Fruit fly (Drosophila melanogaster) whole organism, wandering third instar larva: ENCODE results near the gene CG7631.
A peak's percentile ranks its signal among the peaks of the same experiment; 100 is the strongest.

Experiments used
- Abd-B ChIP-seq: fragments of >200 bp; optimal IDR thresholded peaks from 2 replicates; lab custom pipeline; 2017; ENCODE audit warnings: missing biosample characterization, missing genetic modification characterization
- CG32264 ChIP-seq: fragments of 200-800 bp; sonication (Bioruptor generic); optimal IDR thresholded peaks from 2 replicates; lab custom pipeline; 2016; ENCODE audit warnings: missing biosample characterization, missing genetic modification characterization
- CG9705 ChIP-seq: fragments of 200-800 bp; sonication (Bioruptor generic); optimal IDR thresholded peaks from 2 replicates; lab custom pipeline; 2018; ENCODE audit warnings: missing biosample characterization, mild to moderate bottlenecking, missing genetic modification characterization
- CrebA ChIP-seq: fragments of 200-800 bp; sonication (Bioruptor generic); optimal IDR thresholded peaks from 2 replicates; lab custom pipeline; 2016; ENCODE audit warnings: missing biosample characterization, mild to moderate bottlenecking, missing genetic modification characterization, borderline replicate concordance
- Dif ChIP-seq: fragments of 200-275, 200-300 bp; sonication (Bioruptor generic); optimal IDR thresholded peaks from 2 replicates; lab custom pipeline; 2018; ENCODE audit warnings: missing biosample characterization, missing genetic modification characterization; ENCODE audit not compliant: partially characterized antibody
- GATAd ChIP-seq: sonication (Bioruptor generic); optimal IDR thresholded peaks from 2 replicates; lab custom pipeline; 2016; ENCODE audit warnings: missing biosample characterization, missing genetic modification characterization
- HLH106 ChIP-seq: fragments of 200-800 bp; optimal IDR thresholded peaks from 3 replicates; lab custom pipeline; 2019; ENCODE audit warnings: missing biosample characterization, mild to moderate bottlenecking, missing genetic modification characterization, moderate library complexity
- Hr78 ChIP-seq: fragments of >200 bp; optimal IDR thresholded peaks from 2 replicates; lab custom pipeline; 2017; ENCODE audit warnings: missing biosample characterization, missing genetic modification characterization
- Jra ChIP-seq: sonication (Bioruptor generic); optimal IDR thresholded peaks from 2 replicates; lab custom pipeline; 2016; ENCODE audit warnings: missing biosample characterization, missing genetic modification characterization
- Mio ChIP-seq: sonication (Bioruptor generic); optimal IDR thresholded peaks from 2 replicates; lab custom pipeline; 2016; ENCODE audit warnings: missing biosample characterization, missing genetic modification characterization
- Myc ChIP-seq: fragments of >200 bp; optimal IDR thresholded peaks from 2 replicates; lab custom pipeline; 2017
- N ChIP-seq: fragments of >200 bp; optimal IDR thresholded peaks from 2 replicates; lab custom pipeline; 2018; ENCODE audit warnings: missing biosample characterization, missing external identifiers, missing genetic modification characterization
- OdsH ChIP-seq: fragments of 200-800 bp; sonication (Bioruptor generic); optimal IDR thresholded peaks from 2 replicates; lab custom pipeline; 2016; ENCODE audit warnings: missing biosample characterization, mild to moderate bottlenecking, missing genetic modification characterization
- Rel ChIP-seq, 2 experiments: fragments of 200-800 bp; sonication (Bioruptor generic) in 1 of 2; optimal IDR thresholded peaks; 2 replicates in 1 of 2; 3 replicates in 1 of 2; lab custom pipeline; 2016 to 2019; ENCODE audit warnings: mild to moderate bottlenecking in 2 of 2, missing biosample characterization in 2 of 2, missing genetic modification characterization in 2 of 2, moderate library complexity in 1 of 2
- Sp1 ChIP-seq: fragments of 200-800 bp; sonication (Bioruptor generic); optimal IDR thresholded peaks from 3 replicates; lab custom pipeline; 2019; ENCODE audit warnings: missing biosample characterization, mild to moderate bottlenecking, missing genetic modification characterization, moderate library complexity
- Vsx2 ChIP-seq: fragments of 200-300, 225-300 bp; sonication (Bioruptor generic); optimal IDR thresholded peaks from 2 replicates; lab custom pipeline; 2018; ENCODE audit warnings: missing biosample characterization, missing genetic modification characterization; ENCODE audit not compliant: partially characterized antibody
- br ChIP-seq: fragments of 200-800 bp; sonication (Bioruptor generic); optimal IDR thresholded peaks from 2 replicates; lab custom pipeline; 2016; ENCODE audit warnings: missing biosample characterization, missing genetic modification characterization
- brk ChIP-seq: fragments of 200-800 bp; sonication (Bioruptor generic); optimal IDR thresholded peaks from 2 replicates; lab custom pipeline; 2016; ENCODE audit warnings: missing biosample characterization, mild to moderate bottlenecking, missing genetic modification characterization
- dsf ChIP-seq: sonication (Bioruptor generic); optimal IDR thresholded peaks from 2 replicates; lab custom pipeline; 2016; ENCODE audit warnings: missing biosample characterization, missing genetic modification characterization, borderline replicate concordance
- ey ChIP-seq: fragments of 200-800 bp; sonication (Bioruptor generic); optimal IDR thresholded peaks from 2 replicates; lab custom pipeline; 2016; ENCODE audit warnings: missing biosample characterization, missing genetic modification characterization
- h ChIP-seq: fragments of 200-800 bp; sonication (Bioruptor generic); optimal IDR thresholded peaks from 3 replicates; lab custom pipeline; 2016; ENCODE audit warnings: missing biosample characterization, mild to moderate bottlenecking, missing genetic modification characterization
- jim ChIP-seq: fragments of 175-275, 200-325 bp; sonication (Bioruptor generic); optimal IDR thresholded peaks from 2 replicates; lab custom pipeline; 2016; ENCODE audit warnings: missing biosample characterization, mild to moderate bottlenecking, missing genetic modification characterization
- lola ChIP-seq: fragments of >200 bp; optimal IDR thresholded peaks from 2 replicates; lab custom pipeline; 2017; ENCODE audit warnings: missing biosample characterization, missing genetic modification characterization
- pan ChIP-seq: fragments of >200 bp; optimal IDR thresholded peaks from 2 replicates; lab custom pipeline; 2017
- psq ChIP-seq: fragments of 200-800 bp; sonication (Bioruptor generic); optimal IDR thresholded peaks from 3 replicates; lab custom pipeline; 2017; ENCODE audit warnings: missing biosample characterization, mild to moderate bottlenecking, missing genetic modification characterization, moderate library complexity
- rgr ChIP-seq: fragments of 200-800 bp; sonication (Bioruptor generic); optimal IDR thresholded peaks from 3 replicates; lab custom pipeline; 2016; ENCODE audit warnings: missing biosample characterization, mild to moderate bottlenecking, missing genetic modification characterization
- sage ChIP-seq: fragments of 200-800 bp; sonication (Bioruptor generic); optimal IDR thresholded peaks from 2 replicates; lab custom pipeline; 2016; ENCODE audit warnings: missing biosample characterization, mild to moderate bottlenecking, missing genetic modification characterization
- sv ChIP-seq: fragments of 200-800 bp; sonication (Bioruptor generic); optimal IDR thresholded peaks from 3 replicates; lab custom pipeline; 2016; ENCODE audit warnings: missing biosample characterization, missing genetic modification characterization
- tai ChIP-seq: sonication (Bioruptor generic); optimal IDR thresholded peaks from 2 replicates; lab custom pipeline; 2016; ENCODE audit warnings: missing biosample characterization, missing genetic modification characterization
- usp ChIP-seq: fragments of >200 bp; optimal IDR thresholded peaks from 2 replicates; lab custom pipeline; 2017; ENCODE audit warnings: missing biosample characterization, missing genetic modification characterization
- woc ChIP-seq: sonication (Bioruptor generic); optimal IDR thresholded peaks from 2 replicates; lab custom pipeline; 2016; ENCODE audit warnings: missing biosample characterization, mild to moderate bottlenecking, missing genetic modification characterization

CG7631 gene

DNA sequence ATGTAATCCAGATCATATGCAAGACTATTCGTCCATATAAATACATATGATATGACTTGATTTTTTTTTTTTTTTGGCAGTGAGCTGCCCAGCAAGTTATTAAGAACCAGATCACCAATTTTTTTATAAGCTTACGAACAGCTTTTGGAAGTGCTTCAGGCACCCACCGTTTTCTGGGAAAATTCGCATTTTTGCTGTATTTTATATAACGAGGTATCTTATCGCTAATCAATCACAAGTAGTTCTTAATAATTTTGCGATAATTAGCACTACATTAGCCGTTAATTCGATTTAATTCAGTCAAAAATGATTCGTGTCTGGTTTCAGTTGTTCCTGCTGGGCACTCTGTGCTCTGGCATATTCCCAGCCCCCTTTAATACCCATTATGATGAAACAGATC, at the start of gene CG7631:
Gene CG7631 (plus strand): TSS at position 301 of the 400 bp plus-strand sequence.
- TF ChIP-seq CG32264 (GFP tag; lab: Kevin White, UChicago) (no peak), Hr78 (GFP tag; lab: Kevin White, UChicago) (no peak), rgr (GFP tag; lab: Kevin White, UChicago) (no peak), Dif (GFP tag; lab: Kevin White, UChicago) (no peak), pan (lab: Kevin White, UChicago) (no peak), br (no peak), OdsH (no peak), Jra (GFP tag; lab: Kevin White, UChicago) (no peak), lola (GFP tag; lab: Kevin White, UChicago) (no peak), sv (GFP tag; lab: Kevin White, UChicago) (no peak), sage (GFP tag; lab: Kevin White, UChicago) (no peak), Sp1 (GFP tag; lab: Kevin White, UChicago) (no peak), Mio (GFP tag; lab: Kevin White, UChicago) (no peak), psq (GFP tag; lab: Kevin White, UChicago) (no peak), usp (no peak)
- TF ChIP-seq, all 38 proteins: peak for 0

- TF ChIP-seq Vsx2 (GFP tag; lab: Kevin White, UChicago): peak; percentile 84
- peak; percentile 24 for TF ChIP-seq Myc (lab: Kevin White, UChicago)
- no peak for TF ChIP-seq brk
- TF ChIP-seq, all 38 proteins: peak for 2
Measured at dm6 chr2L:15609139-15609538, 19.3 kb upstream of the CG7631 start.

- no peak for TF ChIP-seq Rel (GFP tag; optimal IDR thresholded peaks at IDR 0.05; lab: Kevin White, UChicago)
- TF ChIP-seq Rel (tag; optimal IDR thresholded peaks at IDR 0.05; lab: Kevin White, UChicago): peak; percentile 93
- peak; percentile 35 for TF ChIP-seq h
- TF ChIP-seq jim (GFP tag; lab: Kevin White, UChicago): no peak
- no peak for TF ChIP-seq tai (GFP tag; lab: Kevin White, UChicago)
Measured at dm6 chr2L:15611669-15612308, 16.7 kb upstream of the CG7631 start, which contains the start of gene CG15255. Gene CG15255 (minus strand): TSS chr2L:15611719.

DNA sequence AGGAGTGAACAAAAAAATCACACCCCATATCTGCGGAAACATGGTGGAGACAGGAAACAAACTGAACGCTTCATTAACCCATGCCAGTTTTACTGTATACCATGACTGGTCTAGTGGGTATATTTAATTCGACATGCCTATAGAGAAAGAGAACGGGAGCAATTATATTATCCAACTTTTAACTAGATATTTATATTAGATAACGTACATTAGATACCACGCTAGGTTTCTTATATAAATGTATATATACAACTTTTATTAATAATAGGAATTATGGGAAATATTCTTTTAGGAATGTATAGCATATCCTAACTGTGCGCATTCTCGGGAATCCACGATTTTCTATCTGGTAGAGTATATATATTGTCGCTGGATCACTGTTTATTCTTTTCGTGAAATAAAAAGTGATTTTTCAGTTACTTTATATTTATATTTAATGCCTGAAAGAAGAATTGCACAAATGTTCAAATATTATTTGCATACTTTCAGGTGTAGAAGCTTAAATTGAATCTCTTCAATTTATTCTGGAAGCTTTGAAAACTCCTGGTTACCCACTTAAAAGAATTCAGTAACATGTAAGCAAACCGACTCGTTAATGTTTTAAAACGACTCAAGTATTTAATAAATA, 15.1 kb upstream of the CG7631 start, which contains the start of gene Semp1:
Gene Semp1 (minus strand): TSS at position 51 of the 628 bp plus-strand sequence.
- TF ChIP-seq N (GFP tag; lab: Kevin White, UChicago) (no peak), Jra (GFP tag; lab: Kevin White, UChicago) (no peak), woc (GFP tag; lab: Kevin White, UChicago) (no peak), brk (no peak), lola (GFP tag; lab: Kevin White, UChicago) (no peak), Rel (GFP tag; optimal IDR thresholded peaks at IDR 0.05; lab: Kevin White, UChicago) (no peak), Rel (tag; optimal IDR thresholded peaks at IDR 0.05; lab: Kevin White, UChicago) (no peak), tai (GFP tag; lab: Kevin White, UChicago) (no peak), Mio (GFP tag; lab: Kevin White, UChicago) (no peak), CrebA (no peak), CG32264 (GFP tag; lab: Kevin White, UChicago) (no peak), Abd-B (GFP tag; lab: Kevin White, UChicago) (no peak), GATAd (GFP tag; lab: Kevin White, UChicago) (no peak), rgr (GFP tag; lab: Kevin White, UChicago) (no peak), sv (GFP tag; lab: Kevin White, UChicago) (no peak), dsf (GFP tag; lab: Kevin White, UChicago) (no peak), psq (GFP tag; lab: Kevin White, UChicago) (no peak), sage (GFP tag; lab: Kevin White, UChicago) (no peak), ey (no peak), h (no peak), CG9705 (GFP tag; lab: Kevin White, UChicago) (no peak)

DNA sequence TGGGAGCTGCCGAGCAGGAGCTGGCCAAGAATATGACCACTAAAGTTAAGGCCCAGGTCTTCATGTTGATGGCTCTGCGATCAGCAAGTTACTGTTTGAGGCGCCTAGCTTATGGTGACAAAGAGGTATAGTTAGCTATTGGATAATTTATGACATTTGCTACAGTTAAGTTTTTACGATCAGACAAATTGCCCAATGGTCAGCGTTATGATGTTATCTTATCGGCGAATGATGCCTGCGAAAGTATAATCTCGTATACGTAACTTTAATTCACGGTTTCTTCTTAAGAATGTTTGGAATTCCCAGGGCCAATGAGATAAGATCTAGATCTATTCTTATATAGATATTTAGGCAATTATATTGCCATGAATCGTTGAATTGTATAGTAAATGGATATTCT, 13.8 kb upstream of the CG7631 start, which contains the start of gene CG15254:
Gene CG15254 (minus strand): TSS at position 101 of the 400 bp plus-strand sequence.
- TF ChIP-seq lola (GFP tag; lab: Kevin White, UChicago): no peak
- TF ChIP-seq Dif (GFP tag; lab: Kevin White, UChicago): no peak
- no peak for TF ChIP-seq HLH106 (tag; lab: Kevin White, UChicago)
- TF ChIP-seq dsf (GFP tag; lab: Kevin White, UChicago): no peak
- TF ChIP-seq Jra (GFP tag; lab: Kevin White, UChicago): no peak
- no peak for TF ChIP-seq GATAd (GFP tag; lab: Kevin White, UChicago)
- TF ChIP-seq brk: no peak
